Worm (Caenorhabditis elegans) whole organism, early embryonic: ENCODE measurements around the gene F46C5.10.

Experiments
- B0310.2 ChIP-seq: sonication (generic microtip); optimal IDR thresholded peaks from 2 replicates; lab custom pipeline; 2016; ENCODE audit warnings: mild to moderate bottlenecking, missing genetic modification characterization, missing compliant biosample characterization
- F13C5.2 ChIP-seq: sonication (generic microtip); optimal IDR thresholded peaks from 2 replicates; lab custom pipeline; 2017; ENCODE audit warnings: mild to moderate bottlenecking, missing genetic modification characterization, inconsistent platforms, missing compliant biosample characterization
- aly-1 ChIP-seq: sonication (generic microtip); optimal IDR thresholded peaks from 2 replicates; lab custom pipeline; 2016; ENCODE audit warnings: missing genetic modification characterization, missing compliant biosample characterization
- ama-1 ChIP-seq: fragments of 150-350 bp; optimal IDR thresholded peaks from 2 replicates; lab custom pipeline; 2014
- ceh-13 ChIP-seq: fragments of 200-800 bp; sonication (Bioruptor generic); optimal IDR thresholded peaks from 2 replicates; lab custom pipeline; 2018; ENCODE audit warnings: mild to moderate bottlenecking, missing genetic modification characterization, missing compliant biosample characterization
- ceh-36 ChIP-seq: sonication (generic microtip); optimal IDR thresholded peaks from 2 replicates; lab custom pipeline; 2016; ENCODE audit warnings: missing genetic modification characterization, inconsistent platforms, missing compliant biosample characterization
- ets-7 ChIP-seq: sonication (generic microtip); optimal IDR thresholded peaks from 2 replicates; lab custom pipeline; 2016; ENCODE audit warnings: missing genotype, missing genetic modification characterization, missing compliant biosample characterization
- flt-1 ChIP-seq: fragments of 200-800 bp; sonication (Bioruptor generic); IDR thresholded peaks from 2 replicates; pipeline ENCODE4 v1.3.6; 2022; ENCODE audit warnings: missing genetic modification characterization, missing compliant biosample characterization
- hmbx-1 ChIP-seq: sonication (generic microtip); optimal IDR thresholded peaks from 2 replicates; lab custom pipeline; 2016; ENCODE audit warnings: mild to moderate bottlenecking, missing genetic modification characterization, missing compliant biosample characterization
- hmg-4 ChIP-seq: fragments of 200-800 bp; sonication (Bioruptor generic); optimal IDR thresholded peaks from 2 replicates; lab custom pipeline; 2018; ENCODE audit warnings: mild to moderate bottlenecking, missing genetic modification characterization, missing compliant biosample characterization
- hnd-1 ChIP-seq: sonication (generic microtip); optimal IDR thresholded peaks from 2 replicates; lab custom pipeline; 2016; ENCODE audit warnings: missing genetic modification characterization, missing compliant biosample characterization
- pes-1 ChIP-seq: fragments of 200-800 bp; sonication (Bioruptor generic); IDR thresholded peaks from 2 replicates; pipeline ENCODE4 v1.3.6; 2022; ENCODE audit warnings: missing genetic modification reagents, missing genetic modification characterization, missing compliant biosample characterization
- scrt-1 ChIP-seq: fragments of 200-800 bp; sonication (Bioruptor generic); IDR thresholded peaks from 2 replicates; pipeline ENCODE4 v1.3.6; 2022; ENCODE audit warnings: missing genetic modification characterization, missing compliant biosample characterization
- sea-1 ChIP-seq: fragments of 200-800 bp; sonication (Bioruptor generic); conservative IDR thresholded peaks from 2 replicates; pipeline ENCODE4 v1.3.6; 2022; ENCODE audit warnings: missing genetic modification characterization, missing compliant biosample characterization
- tbx-11 ChIP-seq: fragments of 200-800 bp; sonication (Bioruptor generic); IDR thresholded peaks from 2 replicates; pipeline ENCODE4 v1.3.6; 2022; ENCODE audit warnings: missing genetic modification characterization, missing compliant biosample characterization
- tbx-37 ChIP-seq: fragments of 200-800 bp; sonication (Bioruptor generic); conservative IDR thresholded peaks from 2 replicates; pipeline ENCODE4 v1.3.6; 2022; ENCODE audit warnings: missing genetic modification reagents, missing genetic modification characterization, missing compliant biosample characterization
- tra-4 ChIP-seq: sonication (generic microtip); optimal IDR thresholded peaks from 2 replicates; lab custom pipeline; 2017; ENCODE audit warnings: missing genetic modification characterization, missing compliant biosample characterization

F46C5.10 gene

ce11 chrII:8820126-8820972, 1.5 kb upstream of the F46C5.10 start:
- TF ChIP-seq ama-1: no peak
- no peak for TF ChIP-seq scrt-1
- no peak for TF ChIP-seq hmbx-1 (tag; lab: Kevin White, UChicago)
- TF ChIP-seq aly-1: no peak
- TF ChIP-seq hnd-1 (tag; lab: Kevin White, UChicago): no peak
- no peak for TF ChIP-seq flt-1 (GFP tag; lab: Robert Waterston, UW)
- no peak for TF ChIP-seq pes-1 (GFP tag; lab: Robert Waterston, UW)
- no peak for TF ChIP-seq B0310.2 (tag; lab: Kevin White, UChicago)
- TF ChIP-seq F13C5.2 (tag; lab: Kevin White, UChicago): no peak
- TF ChIP-seq ets-7 (tag; lab: Kevin White, UChicago): no peak
- TF ChIP-seq sea-1: no peak
- TF ChIP-seq tra-4 (tag; lab: Kevin White, UChicago): no peak
- TF ChIP-seq tbx-37: no peak
- no peak for TF ChIP-seq ceh-13 (GFP tag; lab: Kevin White, UChicago)
- TF ChIP-seq hmg-4 (GFP tag; lab: Kevin White, UChicago): no peak
- no peak for TF ChIP-seq ceh-36 (tag; lab: Kevin White, UChicago)

- TF ChIP-seq ceh-13 (GFP tag; lab: Kevin White, UChicago) (no peak), scrt-1 (no peak), ama-1 (no peak), ets-7 (tag; lab: Kevin White, UChicago) (no peak), ceh-36 (tag; lab: Kevin White, UChicago) (no peak), B0310.2 (tag; lab: Kevin White, UChicago) (no peak), hmbx-1 (tag; lab: Kevin White, UChicago) (no peak), tra-4 (tag; lab: Kevin White, UChicago) (no peak), hmg-4 (GFP tag; lab: Kevin White, UChicago) (no peak), flt-1 (GFP tag; lab: Robert Waterston, UW) (no peak), tbx-37 (no peak), hnd-1 (tag; lab: Kevin White, UChicago) (no peak), aly-1 (no peak), sea-1 (no peak), F13C5.2 (tag; lab: Kevin White, UChicago) (no peak), tbx-11 (GFP tag; lab: Robert Waterston, UW) (no peak), pes-1 (GFP tag; lab: Robert Waterston, UW) (no peak)
These were observed 571 bp downstream of the F46C5.10 start for ce11 chrII:8818257-8818656.

ce11 chrII:8817225-8817624, 1.6 kb downstream of the F46C5.10 start:
- TF ChIP-seq scrt-1 (no peak), pes-1 (GFP tag; lab: Robert Waterston, UW) (no peak), hmbx-1 (tag; lab: Kevin White, UChicago) (no peak), F13C5.2 (tag; lab: Kevin White, UChicago) (no peak), tbx-11 (GFP tag; lab: Robert Waterston, UW) (no peak), ceh-36 (tag; lab: Kevin White, UChicago) (no peak), B0310.2 (tag; lab: Kevin White, UChicago) (no peak), sea-1 (no peak), flt-1 (GFP tag; lab: Robert Waterston, UW) (no peak), tra-4 (tag; lab: Kevin White, UChicago) (no peak)

ce11 chrII:8814231-8814630, 4.6 kb downstream of the F46C5.10 start:
- TF ChIP-seq ets-7 (tag; lab: Kevin White, UChicago) (no peak), B0310.2 (tag; lab: Kevin White, UChicago) (no peak), aly-1 (no peak), flt-1 (GFP tag; lab: Robert Waterston, UW) (no peak), tbx-11 (GFP tag; lab: Robert Waterston, UW) (no peak), pes-1 (GFP tag; lab: Robert Waterston, UW) (no peak), F13C5.2 (tag; lab: Kevin White, UChicago) (no peak), ceh-13 (GFP tag; lab: Kevin White, UChicago) (no peak), hmg-4 (GFP tag; lab: Kevin White, UChicago) (no peak), ama-1 (no peak)

ce11 chrII:8813659-8814058, 5.2 kb downstream of the F46C5.10 start:
- TF ChIP-seq tra-4 (tag; lab: Kevin White, UChicago): no peak
- TF ChIP-seq sea-1: no peak
- TF ChIP-seq ceh-36 (tag; lab: Kevin White, UChicago): no peak

ce11 chrII:8812346-8812745, 6.5 kb downstream of the F46C5.10 start:
- TF ChIP-seq ceh-13 (GFP tag; lab: Kevin White, UChicago) (no peak), F13C5.2 (tag; lab: Kevin White, UChicago) (no peak), tbx-37 (no peak), pes-1 (GFP tag; lab: Robert Waterston, UW) (no peak), scrt-1 (no peak), hmbx-1 (tag; lab: Kevin White, UChicago) (no peak), sea-1 (no peak), tbx-11 (GFP tag; lab: Robert Waterston, UW) (no peak), ets-7 (tag; lab: Kevin White, UChicago) (no peak), aly-1 (no peak)

- TF ChIP-seq hmg-4 (GFP tag; lab: Kevin White, UChicago) (no peak), ets-7 (tag; lab: Kevin White, UChicago) (no peak), B0310.2 (tag; lab: Kevin White, UChicago) (no peak), hnd-1 (tag; lab: Kevin White, UChicago) (no peak), hmbx-1 (tag; lab: Kevin White, UChicago) (no peak), flt-1 (GFP tag; lab: Robert Waterston, UW) (no peak)
These were observed 7.0 kb downstream of the F46C5.10 start for ce11 chrII:8811825-8812224.
